Fruit fly (Drosophila melanogaster) whole organism, embryonic: Measurements from ENCODE around the gene CG7694.

Experiments
- Abd-B ChIP-seq: fragments of 200-800 bp; sonication (Bioruptor generic); optimal IDR thresholded peaks from 2 replicates; lab custom pipeline; 2018; ENCODE audit warnings: missing biosample characterization, mild to moderate bottlenecking, missing genetic modification characterization, moderate library complexity
- Aef1 ChIP-seq: fragments of 200-800 bp; sonication (Bioruptor generic); IDR thresholded peaks from 3 replicates; pipeline ENCODE4 v1.3.6; 2022; ENCODE audit warnings: missing biosample characterization, missing genetic modification characterization
- Antp ChIP-seq: fragments of 200-800 bp; sonication (Bioruptor generic); optimal IDR thresholded peaks from 3 replicates; lab custom pipeline; 2016; ENCODE audit warnings: missing biosample characterization, missing genetic modification characterization
- Atf3 ChIP-seq: fragments of 200-800 bp; sonication (Bioruptor generic); optimal IDR thresholded peaks from 3 replicates; lab custom pipeline; 2016; ENCODE audit warnings: missing biosample characterization, missing genetic modification characterization
- Bdp1 ChIP-seq: fragments of 200-800 bp; sonication (Bioruptor generic); optimal IDR thresholded peaks from 3 replicates; lab custom pipeline; 2016; ENCODE audit warnings: missing biosample characterization, missing genetic modification characterization
- CG10274 ChIP-seq: fragments of 200-800 bp; sonication (Bioruptor generic); optimal IDR thresholded peaks from 3 replicates; lab custom pipeline; 2017; ENCODE audit warnings: missing biosample characterization, mild to moderate bottlenecking, missing genetic modification characterization
- CG12769 ChIP-seq: fragments of 200-800 bp; sonication (Bioruptor generic); optimal IDR thresholded peaks from 2 replicates; lab custom pipeline; 2019; ENCODE audit warnings: missing biosample characterization, mild to moderate bottlenecking, missing genetic modification characterization, moderate library complexity
- CG13296 ChIP-seq: fragments of 200-800 bp; sonication (Bioruptor generic); optimal IDR thresholded peaks from 3 replicates; lab custom pipeline; 2018; ENCODE audit warnings: missing biosample characterization, mild to moderate bottlenecking, missing genetic modification characterization
- CG15696 ChIP-seq: fragments of 200-800 bp; sonication (Bioruptor generic); optimal IDR thresholded peaks from 2 replicates; lab custom pipeline; 2019; ENCODE audit warnings: missing biosample characterization, mild to moderate bottlenecking, missing genetic modification characterization, moderate library complexity
- CG1792 ChIP-seq: fragments of 200-800 bp; sonication (Bioruptor generic); optimal IDR thresholded peaks from 2 replicates; lab custom pipeline; 2016; ENCODE audit warnings: missing biosample characterization, missing genetic modification characterization
- CG32532 ChIP-seq: fragments of 200-800 bp; sonication (Bioruptor generic); IDR thresholded peaks from 2 replicates; pipeline ENCODE4 v1.3.6; 2022; ENCODE audit warnings: missing biosample characterization, missing genetic modification characterization
- CG4282 ChIP-seq: fragments of 200-800 bp; sonication (Bioruptor generic); optimal IDR thresholded peaks from 2 replicates; lab custom pipeline; 2016; ENCODE audit warnings: missing biosample characterization, missing genetic modification characterization
- CG4328 ChIP-seq: fragments of 200-800 bp; sonication (Bioruptor generic); optimal IDR thresholded peaks from 3 replicates; lab custom pipeline; 2017; ENCODE audit warnings: missing biosample characterization, missing genetic modification reagents, missing genetic modification characterization
- CG4360 ChIP-seq: fragments of 200-800 bp; sonication (Bioruptor generic); IDR thresholded peaks from 2 replicates; pipeline ENCODE4 v1.3.6; 2022; ENCODE audit warnings: missing biosample characterization, missing genetic modification characterization
- CG43689 ChIP-seq: fragments of 200-800 bp; sonication (Bioruptor generic); IDR thresholded peaks from 2 replicates; pipeline ENCODE4 v1.3.6; 2022; ENCODE audit warnings: missing biosample characterization, missing genetic modification characterization
- CG5953 ChIP-seq: fragments of 200-800 bp; sonication (Bioruptor generic); IDR thresholded peaks from 2 replicates; pipeline ENCODE4 v1.3.6; 2022; ENCODE audit warnings: missing biosample characterization, missing genetic modification characterization
- CG7357 ChIP-seq: fragments of 200-800 bp; sonication (Bioruptor generic); IDR thresholded peaks from 3 replicates; pipeline ENCODE4 v1.3.6; 2022; ENCODE audit warnings: missing biosample characterization, missing genetic modification characterization
- CG8089 ChIP-seq: fragments of 200-800 bp; sonication (Bioruptor generic); optimal IDR thresholded peaks from 3 replicates; lab custom pipeline; 2016; ENCODE audit warnings: missing biosample characterization, missing genetic modification characterization
- CG8290 ChIP-seq, 3 experiments: fragments of 200-800 bp; sonication (Bioruptor generic); optimal IDR thresholded peaks; 2 replicates each; lab custom pipeline; 2016 to 2019; ENCODE audit warnings: missing biosample characterization in 3 of 3, missing genetic modification characterization in 3 of 3, mild to moderate bottlenecking in 2 of 3, moderate library complexity in 1 of 3
- CG8359 ChIP-seq: fragments of 200-800 bp; sonication (Bioruptor generic); optimal IDR thresholded peaks from 2 replicates; lab custom pipeline; 2017; ENCODE audit warnings: missing biosample characterization, mild to moderate bottlenecking, missing genetic modification characterization, borderline replicate concordance
- CTCF ChIP-seq: fragments of 200-800 bp; sonication (Bioruptor generic); optimal IDR thresholded peaks from 2 replicates; lab custom pipeline; 2017; ENCODE audit warnings: missing biosample characterization, mild to moderate bottlenecking, missing genetic modification characterization, moderate library complexity
- Chrac-16 ChIP-seq: fragments of 200-800 bp; sonication (Bioruptor generic); optimal IDR thresholded peaks from 3 replicates; lab custom pipeline; 2016; ENCODE audit warnings: missing biosample characterization, missing genetic modification characterization
- HHEX ChIP-seq: fragments of 200-800 bp; sonication (Bioruptor generic); optimal IDR thresholded peaks from 3 replicates; lab custom pipeline; 2017; ENCODE audit warnings: missing biosample characterization, mild to moderate bottlenecking, missing genetic modification characterization, missing genetic modification reagents
- MTF-1 ChIP-seq: fragments of 200-800 bp; sonication (Bioruptor generic); optimal IDR thresholded peaks from 2 replicates; lab custom pipeline; 2018; ENCODE audit warnings: missing biosample characterization, mild to moderate bottlenecking, missing genetic modification characterization, borderline replicate concordance
- NC2α ChIP-seq: fragments of 200-800 bp; sonication (Bioruptor generic); optimal IDR thresholded peaks from 2 replicates; lab custom pipeline; 2016; ENCODE audit warnings: missing biosample characterization, missing genetic modification characterization
- Nf-YA ChIP-seq: fragments of 200-800 bp; sonication (Bioruptor generic); IDR thresholded peaks from 2 replicates; pipeline ENCODE4 v1.3.6; 2022; ENCODE audit warnings: missing biosample characterization, missing genetic modification characterization
- PHDP ChIP-seq: fragments of 200-800 bp; sonication (Bioruptor generic); optimal IDR thresholded peaks from 3 replicates; lab custom pipeline; 2018; ENCODE audit warnings: missing biosample characterization, mild to moderate bottlenecking, missing genetic modification characterization, moderate library complexity
- Sox102F ChIP-seq: fragments of 200-800 bp; sonication (Bioruptor generic); optimal IDR thresholded peaks from 2 replicates; lab custom pipeline; 2018; ENCODE audit warnings: missing biosample characterization, mild to moderate bottlenecking, missing genetic modification characterization, moderate library complexity
- Sry-β ChIP-seq: fragments of 200-800 bp; sonication (Bioruptor generic); optimal IDR thresholded peaks from 2 replicates; lab custom pipeline; 2018; ENCODE audit warnings: missing biosample characterization, mild to moderate bottlenecking, missing genetic modification characterization, moderate library complexity
- Trl ChIP-seq, 3 experiments: fragments of >200 bp in 2 of 3; fragments of 200-800 bp in 1 of 3; sonication (Bioruptor generic) in 1 of 3; optimal IDR thresholded peaks; 2 replicates in 1 of 3; 3 replicates in 2 of 3; lab custom pipeline; 2016 to 2017; ENCODE audit warnings: missing biosample characterization in 1 of 3, missing genetic modification characterization in 1 of 3
- Usf ChIP-seq: fragments of 200-800 bp; sonication (Bioruptor generic); optimal IDR thresholded peaks from 2 replicates; lab custom pipeline; 2017; ENCODE audit warnings: missing genotype, missing biosample characterization, missing genetic modification characterization
- al ChIP-seq: fragments of 200-800 bp; sonication (Bioruptor generic); IDR thresholded peaks from 2 replicates; pipeline ENCODE4 v1.3.6; 2022; ENCODE audit warnings: missing biosample characterization, missing genetic modification characterization
- az2 ChIP-seq: fragments of 200-800 bp; sonication (Bioruptor generic); optimal IDR thresholded peaks from 3 replicates; lab custom pipeline; 2016; ENCODE audit warnings: missing biosample characterization, missing genetic modification characterization
- chif ChIP-seq, 2 experiments: fragments of 200-800 bp; sonication (Bioruptor generic); optimal IDR thresholded peaks; 3 replicates each; lab custom pipeline; 2016; ENCODE audit warnings: missing biosample characterization in 2 of 2, missing genetic modification characterization in 2 of 2
- disco-r ChIP-seq: fragments of 200-800 bp; sonication (Bioruptor generic); optimal IDR thresholded peaks from 2 replicates; lab custom pipeline; 2016; ENCODE audit warnings: missing biosample characterization, missing genetic modification characterization
- esg ChIP-seq: fragments of 200-800 bp; sonication (Bioruptor generic); conservative IDR thresholded peaks from 2 replicates; pipeline ENCODE4 v1.3.6; 2022; ENCODE audit warnings: missing biosample characterization, missing genetic modification characterization
- grau ChIP-seq: fragments of 200-800 bp; optimal IDR thresholded peaks from 3 replicates; lab custom pipeline; 2019; ENCODE audit warnings: missing biosample characterization, mild to moderate bottlenecking, missing genetic modification characterization, moderate library complexity
- gro ChIP-seq: fragments of 200-800 bp; sonication (Bioruptor generic); optimal IDR thresholded peaks from 2 replicates; lab custom pipeline; 2016; ENCODE audit warnings: missing biosample characterization, missing genetic modification characterization
- nmo ChIP-seq: fragments of 200-800 bp; sonication (Bioruptor generic); optimal IDR thresholded peaks from 2 replicates; lab custom pipeline; 2018; ENCODE audit warnings: missing biosample characterization, mild to moderate bottlenecking, missing genetic modification characterization, moderate library complexity
- onecut ChIP-seq: fragments of 200-800 bp; sonication (Bioruptor generic); IDR thresholded peaks from 2 replicates; pipeline ENCODE4 v1.3.6; 2022; ENCODE audit warnings: missing biosample characterization, missing genetic modification characterization
- pfk ChIP-seq: fragments of 200-800 bp; sonication (Bioruptor generic); optimal IDR thresholded peaks from 2 replicates; lab custom pipeline; 2018; ENCODE audit warnings: missing biosample characterization, mild to moderate bottlenecking, missing genetic modification characterization, moderate library complexity
- pnt ChIP-seq: fragments of 200-800 bp; sonication (Bioruptor generic); optimal IDR thresholded peaks from 3 replicates; lab custom pipeline; 2016; ENCODE audit warnings: missing biosample characterization, missing genetic modification characterization
- pzg ChIP-seq: fragments of 200-800 bp; sonication (Bioruptor generic); optimal IDR thresholded peaks from 3 replicates; lab custom pipeline; 2018; ENCODE audit warnings: missing biosample characterization, mild to moderate bottlenecking, missing genetic modification characterization, moderate library complexity
- run ChIP-seq: fragments of 200-800 bp; sonication (Bioruptor generic); optimal IDR thresholded peaks from 3 replicates; lab custom pipeline; 2018; ENCODE audit warnings: missing biosample characterization, mild to moderate bottlenecking, missing genetic modification characterization
- sens ChIP-seq: fragments of 200-800 bp; sonication (Bioruptor generic); peaks from one replicate; lab custom pipeline; 2016; ENCODE audit warnings: missing biosample characterization, missing genetic modification characterization
- sens-2 ChIP-seq: fragments of 200-800 bp; sonication (Bioruptor generic); IDR thresholded peaks from 2 replicates; pipeline ENCODE4 v1.3.6; 2022; ENCODE audit warnings: missing biosample characterization, missing genetic modification characterization
- sqz ChIP-seq: fragments of 200-800 bp; sonication (Bioruptor generic); optimal IDR thresholded peaks from 3 replicates; lab custom pipeline; 2018; ENCODE audit warnings: missing biosample characterization, mild to moderate bottlenecking, missing genetic modification characterization
- ssp ChIP-seq: fragments of 200-800 bp; sonication (Bioruptor generic); IDR thresholded peaks from 2 replicates; pipeline ENCODE4 v1.3.6; 2022; ENCODE audit warnings: missing biosample characterization, missing genetic modification characterization
- unc-4 ChIP-seq: fragments of 200-800 bp; sonication (Bioruptor generic); IDR thresholded peaks from 2 replicates; pipeline ENCODE4 v1.3.6; 2022; ENCODE audit warnings: missing biosample characterization, missing genetic modification characterization; ENCODE audit not compliant: partially characterized antibody
- zfh1 ChIP-seq: fragments of 200-800 bp; sonication (Bioruptor generic); IDR thresholded peaks from 3 replicates; pipeline ENCODE4 v1.3.6; 2022; ENCODE audit warnings: missing biosample characterization, missing genetic modification characterization

Gene CG7694

dm6 chr3R:18573699-18574259 lies 888 bp downstream of the CG7694 start (continued):
- TF ChIP-seq CG8359 (peak; percentile 80), az2 (peak; percentile 96), CG1792 (peak; percentile 86), CG5953 (GFP tag; lab: Robert Waterston, UW) (peak; percentile 79), esg (peak; percentile 91), ssp (GFP tag; lab: Robert Waterston, UW) (peak; percentile 84), Chrac-16 (peak; percentile 96), grau (tag; lab: Kevin White, UChicago) (peak; percentile 96), run (tag; lab: Kevin White, UChicago) (peak; percentile 92), Usf (GFP tag; lab: Kevin White, UChicago) (peak; percentile 88), unc-4 (GFP tag; lab: Robert Waterston, UW) (no peak), pzg (GFP tag; lab: Kevin White, UChicago) (no peak), Nf-YA (GFP tag; lab: Robert Waterston, UW) (peak; percentile 57), Abd-B (GFP tag; lab: Kevin White, UChicago) (peak; percentile 88), gro (GFP tag; lab: Kevin White, UChicago) (peak; percentile 87), CG43689 (GFP tag; lab: Robert Waterston, UW) (peak; percentile 74), CG4328 (GFP tag; lab: Kevin White, UChicago) (peak; percentile 72), CG15696 (tag; lab: Kevin White, UChicago) (peak; percentile 65), CG10274 (GFP tag; lab: Kevin White, UChicago) (peak; percentile 75), Aef1 (GFP tag; lab: Robert Waterston, UW) (peak; percentile 84), sens (GFP tag; lab: Kevin White, UChicago) (peak; percentile 99), Antp (GFP tag; lab: Kevin White, UChicago) (peak; percentile 83), CTCF (GFP tag; lab: Kevin White, UChicago) (peak; percentile 63), CG4360 (GFP tag; lab: Robert Waterston, UW) (peak; percentile 37; the same call in 1 of the 2 replicates), pnt (peak; percentile 83), MTF-1 (peak; percentile 56), NC2α (GFP tag; lab: Kevin White, UChicago) (peak; percentile 81), Sry-β (peak; percentile 32), onecut (GFP tag; lab: Robert Waterston, UW) (peak; percentile 72), al (GFP tag; lab: Robert Waterston, UW) (peak; percentile 85), chif (GFP tag; optimal IDR thresholded peaks at IDR 0.05; lab: Kevin White, UChicago) (peak; percentile 93 to 94), Atf3 (peak; percentile 93), CG8089 (GFP tag; lab: Kevin White, UChicago) (peak; percentile 91), PHDP (tag; lab: Kevin White, UChicago) (peak; percentile 96), CG12769 (tag; lab: Kevin White, UChicago) (peak; percentile 95), CG4282 (GFP tag; lab: Kevin White, UChicago) (peak; percentile 74), HHEX (GFP tag; lab: Kevin White, UChicago) (peak; percentile 94), CG8290 (GFP tag; optimal IDR thresholded peaks at IDR 0.05; lab: Kevin White, UChicago) (peak; percentile 76), CG8290 (tag; optimal IDR thresholded peaks at IDR 0.05; lab: Kevin White, UChicago) (peak; percentile 59 to 84), Sox102F (GFP tag; lab: Kevin White, UChicago) (peak; percentile 96), CG13296 (GFP tag; lab: Kevin White, UChicago) (peak; percentile 90), sens-2 (GFP tag; lab: Robert Waterston, UW) (peak; percentile 75), disco-r (GFP tag; lab: Kevin White, UChicago) (peak; percentile 84), sqz (GFP tag; lab: Kevin White, UChicago) (peak; percentile 83), zfh1 (GFP tag; lab: Robert Waterston, UW) (peak; percentile 83), Bdp1 (GFP tag; lab: Kevin White, UChicago) (peak; percentile 83), Trl (optimal IDR thresholded peaks at IDR 0.05; lab: Kevin White, UChicago) (peak; percentile 91 to 95), Trl (GFP tag; optimal IDR thresholded peaks at IDR 0.05; lab: Kevin White, UChicago) (peak; percentile 87), pfk (GFP tag; lab: Kevin White, UChicago) (peak; percentile 86), CG32532 (GFP tag; lab: Robert Waterston, UW) (peak; percentile 93), nmo (GFP tag; lab: Kevin White, UChicago) (peak; percentile 96), CG7357 (GFP tag; lab: Robert Waterston, UW) (peak; percentile 84)
